Worm (Caenorhabditis elegans): ENCODE measurements around the gene plk-1.

plk-1 gene

DNA sequence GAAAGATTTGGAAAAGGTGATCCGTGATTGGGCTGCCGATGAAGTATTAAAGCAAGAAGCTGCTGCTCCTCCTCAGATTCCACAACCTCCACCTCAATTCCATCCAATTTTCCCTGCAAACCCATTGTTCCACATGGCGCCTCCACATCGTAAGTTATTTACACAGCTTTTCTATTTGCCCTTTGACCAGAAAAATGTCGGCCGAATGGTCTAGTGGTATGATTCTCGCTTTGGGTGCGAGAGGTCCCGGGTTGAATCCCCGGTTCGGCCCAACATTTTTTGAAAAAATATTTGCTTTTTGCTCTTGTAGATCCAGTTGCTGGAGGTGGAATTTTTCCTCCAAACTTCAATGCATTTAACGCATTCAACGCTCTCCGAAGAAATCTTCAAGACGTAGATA, 31.9 kb upstream of the plk-1 start (continued):
- TF ChIP-seq lim-7 (GFP tag; IDR thresholded peaks at IDR 0.05) (peak; percentile 50; the same call in 1 of the 2 replicates), egl-43 (GFP tag; IDR thresholded peaks at IDR 0.05) (peak; percentile 48; the same call in 1 of the 2 replicates)

DNA sequence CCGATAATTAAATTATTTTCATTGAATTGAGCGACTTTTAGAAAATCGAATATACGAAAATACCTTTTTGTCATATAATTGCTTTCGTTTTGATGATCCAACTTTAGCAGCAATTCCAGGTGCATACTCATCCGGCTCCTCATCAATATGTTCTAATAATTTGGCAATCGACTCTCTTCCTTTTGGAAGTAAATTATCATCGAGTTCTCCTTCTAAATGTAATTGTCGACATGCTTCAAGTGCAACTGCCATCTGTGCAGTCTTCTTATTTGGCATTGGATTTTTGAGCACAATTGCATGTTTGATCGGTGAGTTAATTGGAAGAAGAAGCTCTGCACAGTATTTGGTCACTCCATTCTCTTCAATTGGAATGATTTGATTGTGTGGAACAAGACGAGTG, 24.0 kb upstream of the plk-1 start:
- no peak for TF ChIP-seq fos-1 (tag; optimal IDR thresholded peaks at IDR 0.05)
- peak in 1 of 2 experiments; percentile 97 for TF ChIP-seq unc-62 (GFP tag; optimal IDR thresholded peaks at IDR 0.05 in 1 of 2)
- TF ChIP-seq unc-62 (tag; optimal IDR thresholded peaks at IDR 0.05), result no peak

DNA sequence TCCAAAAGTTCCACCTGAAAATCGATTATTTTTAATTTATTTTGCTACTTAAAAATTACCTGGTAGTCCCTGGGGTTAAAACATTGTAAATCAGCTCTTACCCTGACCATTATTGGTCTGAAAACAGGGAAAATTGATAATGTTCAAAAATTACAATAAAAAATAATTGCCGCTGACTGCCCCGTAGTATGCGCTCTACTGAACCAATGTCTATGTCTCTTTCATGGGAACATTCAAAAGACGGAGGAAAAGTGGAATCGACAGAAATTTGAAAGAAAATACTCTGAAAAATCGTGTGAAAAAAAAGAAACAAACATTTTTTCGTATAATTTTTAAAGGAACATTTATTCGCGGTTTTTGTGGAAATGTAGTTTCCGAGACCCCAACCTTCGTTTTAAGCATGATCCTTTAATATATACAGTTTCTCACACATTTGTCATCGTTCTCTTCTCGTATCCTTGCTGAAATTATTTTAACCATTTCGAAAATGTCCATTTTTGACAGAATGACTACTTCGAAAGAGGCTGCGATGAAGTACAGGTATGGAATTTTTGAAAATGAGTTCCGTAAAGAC, 20.9 kb upstream of the plk-1 start, which contains the start of the genes dcr-1 and apc-2:
Gene dcr-1 (minus strand): TSS at position 117 of the 574 bp plus-strand sequence.
Gene apc-2 (plus strand): TSS at position 465 of the 574 bp plus-strand sequence.
- TF ChIP-seq nhr-6 (tag; optimal IDR thresholded peaks at IDR 0.05) (no peak), daf-19 (GFP tag; conservative IDR thresholded peaks at IDR 0.05) (no peak), nhr-10 (tag; optimal IDR thresholded peaks at IDR 0.05) (no peak), dmd-8 (GFP tag; IDR thresholded peaks at IDR 0.05) (no peak), nhr-102 (tag; optimal IDR thresholded peaks at IDR 0.05) (no peak), F26F4.8 (GFP tag; conservative IDR thresholded peaks at IDR 0.05) (no peak), dpl-1 (GFP tag; optimal IDR thresholded peaks at IDR 0.05) (peak; percentile 37), nhr-28 (tag; optimal IDR thresholded peaks at IDR 0.05) (peak; percentile 10), Y105C5A.15 (GFP tag; IDR thresholded peaks at IDR 0.05) (no peak), hif-1 (tag; optimal IDR thresholded peaks at IDR 0.05) (no peak)

DNA sequence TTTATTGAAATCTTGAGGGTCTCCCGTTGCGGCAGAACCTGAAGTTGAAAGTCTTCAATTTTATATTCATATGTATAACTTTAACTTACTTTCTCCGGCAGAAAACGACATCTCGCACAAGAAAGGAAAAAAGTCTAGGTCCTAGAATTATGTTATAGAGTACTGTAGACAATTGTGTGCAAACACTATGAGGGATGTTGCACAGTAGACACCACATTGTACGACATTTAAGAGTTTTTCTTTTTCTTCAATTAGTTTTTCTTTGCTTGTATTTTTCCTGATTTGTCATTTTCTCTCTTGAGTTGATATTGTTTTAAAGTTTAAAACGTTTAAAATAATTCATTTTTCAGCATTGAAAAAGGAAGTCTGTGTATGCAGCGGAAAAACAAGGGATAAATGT, 15.8 kb upstream of the plk-1 start, which contains the start of the genes K06H7.7 and grp-1:
Gene K06H7.7 (minus strand): TSS at position 121 of the 400 bp plus-strand sequence.
Gene grp-1 (plus strand): TSS at position 351 of the 400 bp plus-strand sequence.
- TF ChIP-seq sdz-12 (GFP tag; optimal IDR thresholded peaks at IDR 0.05) (no peak), php-3 (GFP tag; IDR thresholded peaks at IDR 0.05) (no peak), cey-2 (tag; optimal IDR thresholded peaks at IDR 0.05; ENCODE audit: borderline replicate concordance, insufficient read depth) (no peak), nhr-102 (tag; optimal IDR thresholded peaks at IDR 0.05) (no peak), nhr-111 (GFP tag; optimal IDR thresholded peaks at IDR 0.05) (no peak), lsy-2 (tag; optimal IDR thresholded peaks at IDR 0.05) (peak; percentile 92 to 99), mes-2 (tag; optimal IDR thresholded peaks at IDR 0.05; ENCODE audit: poor library complexity, severe bottlenecking) (peak; percentile 59), lin-1 (GFP tag; IDR thresholded peaks at IDR 0.05) (no peak), lin-15B (tag; optimal IDR thresholded peaks at IDR 0.05) (no peak), ceh-28 (tag; optimal IDR thresholded peaks at IDR 0.05) (no peak), pha-4 (GFP tag; IDR thresholded peaks at IDR 0.05) (no peak), pha-4 (tag; optimal IDR thresholded peaks at IDR 0.05) (peak; percentile 0), mdt-29 (GFP tag; IDR thresholded peaks at IDR 0.05) (no peak), vab-7 (GFP tag; IDR thresholded peaks at IDR 0.05) (no peak), nhr-28 (tag; optimal IDR thresholded peaks at IDR 0.05) (no peak), fkh-10 (GFP tag; optimal IDR thresholded peaks at IDR 0.05) (no peak), madf-5 (GFP tag; IDR thresholded peaks at IDR 0.05) (no peak), lin-29 (GFP tag; IDR thresholded peaks at IDR 0.05) (no peak), skn-1 (tag; optimal IDR thresholded peaks at IDR 0.05) (no peak), nhr-6 (tag; optimal IDR thresholded peaks at IDR 0.05) (peak; percentile 37), zfp-2 (tag; optimal IDR thresholded peaks at IDR 0.05) (no peak), lin-38 (GFP tag; IDR thresholded peaks at IDR 0.05) (peak; percentile 64), F44E2.7 (GFP tag; IDR thresholded peaks at IDR 0.05) (no peak), T20F7.1 (GFP tag; optimal IDR thresholded peaks at IDR 0.05) (peak; percentile 49), dmd-6 (GFP tag; IDR thresholded peaks at IDR 0.05) (no peak), hlh-30 (tag; optimal IDR thresholded peaks at IDR 0.05; ENCODE audit: insufficient read depth) (peak; percentile 34), arid-1 (GFP tag; conservative IDR thresholded peaks at IDR 0.05) (peak; percentile 42; the same call in 1 of the 2 replicates), set-16 (GFP tag; IDR thresholded peaks at IDR 0.05) (no peak), dpl-1 (GFP tag; optimal IDR thresholded peaks at IDR 0.05) (peak; percentile 66), daf-16 (GFP tag; optimal IDR thresholded peaks at IDR 0.05) (no peak), daf-16 (tag; optimal IDR thresholded peaks at IDR 0.05) (no peak), egl-43 (GFP tag; IDR thresholded peaks at IDR 0.05) (no peak), nhr-10 (tag; optimal IDR thresholded peaks at IDR 0.05) (no peak)

All from whole organism, L4 larva.